Fruit fly (Drosophila melanogaster) whole organism, embryonic: ENCODE measurements around the gene Kal1.

Experiments
- CG33213 ChIP-seq: fragments of 200-800 bp; sonication (Bioruptor generic); optimal IDR thresholded peaks from 3 replicates; lab custom pipeline; 2016; ENCODE audit warnings: missing biosample characterization, missing genetic modification characterization
- CG7357 ChIP-seq: fragments of 200-800 bp; sonication (Bioruptor generic); IDR thresholded peaks from 3 replicates; pipeline ENCODE4 v1.3.6; 2022; ENCODE audit warnings: missing biosample characterization, missing genetic modification characterization
- CG9817 ChIP-seq: fragments of 200-800 bp; sonication (Bioruptor generic); optimal IDR thresholded peaks from 2 replicates; lab custom pipeline; 2018; ENCODE audit warnings: missing biosample characterization, mild to moderate bottlenecking, missing genetic modification characterization, moderate library complexity
- Camta ChIP-seq: fragments of 200-800 bp; sonication (Bioruptor generic); optimal IDR thresholded peaks from 2 replicates; lab custom pipeline; 2016; ENCODE audit warnings: missing biosample characterization, missing genetic modification characterization

DNA sequence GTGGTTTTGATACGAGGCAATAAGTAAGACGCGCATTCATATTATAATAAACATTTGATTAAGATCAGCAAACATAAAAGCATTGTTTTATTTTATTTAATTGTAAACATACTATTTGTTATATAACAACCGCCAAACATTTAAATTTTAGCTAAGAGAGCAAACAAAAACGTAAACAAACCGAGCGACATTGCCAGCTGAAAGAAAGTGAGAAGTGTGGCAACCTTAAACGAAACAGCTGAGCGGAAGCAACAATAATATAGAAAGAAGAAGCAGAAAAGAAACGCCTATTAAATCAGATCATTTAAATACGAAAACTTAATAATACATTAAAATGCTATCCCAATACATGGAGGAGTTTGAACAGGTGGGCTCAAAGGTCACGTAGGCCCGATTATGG, 6.6 kb upstream of the Kal1 start, which contains the start of gene Sec10:
- no peak for TF ChIP-seq CG33213
- no peak for TF ChIP-seq Camta (GFP tag; lab: Kevin White, UChicago)
- no peak for TF ChIP-seq CG7357
- TF ChIP-seq CG9817 (tag; lab: Kevin White, UChicago), result no peak
